Worm (Caenorhabditis elegans): Measurements from ENCODE around the gene ZC449.2.
A peak's percentile ranks its signal among the peaks of the same experiment; 100 is the strongest.

ZC449.2 gene

ce11 chrX:4982009-4982625 is 39.0 kb upstream of the ZC449.2 start (continued):
- TF ChIP-seq snpc-1.3 (tag; optimal IDR thresholded peaks at IDR 0.05; ENCODE audit: insufficient read depth) (no peak), snpc-4 (GFP tag; optimal IDR thresholded peaks at IDR 0.05) (no peak), snpc-4 (tag; optimal IDR thresholded peaks at IDR 0.05) (no peak), F49E8.2 (tag; optimal IDR thresholded peaks at IDR 0.05; ENCODE audit: insufficient read depth) (no peak), F57C9.4 (tag; optimal IDR thresholded peaks at IDR 0.05) (no peak), F57A8.1 (GFP tag; optimal IDR thresholded peaks at IDR 0.05) (no peak), ceh-40 (GFP tag; IDR thresholded peaks at IDR 0.05) (no peak)

ce11 chrX:4986354-4986753 is 34.7 kb upstream of the ZC449.2 start:
- TF ChIP-seq zfh-2 (GFP tag; conservative IDR thresholded peaks at IDR 0.05): peak; percentile 58
- no peak for TF ChIP-seq egl-18 (GFP tag; IDR thresholded peaks at IDR 0.05)

- no peak for TF ChIP-seq ceh-100 (GFP tag; IDR thresholded peaks at IDR 0.05)
- TF ChIP-seq zfh-2 (GFP tag; conservative IDR thresholded peaks at IDR 0.05): peak; percentile 59; the same call in 1 of the 2 replicates
Measured at ce11 chrX:4987617-4988016, 33.5 kb upstream of the ZC449.2 start.

ce11 chrX:4992523-4992922 is 28.6 kb upstream of the ZC449.2 start:
- no peak for TF ChIP-seq madf-3 (GFP tag; IDR thresholded peaks at IDR 0.05)
- TF ChIP-seq snpc-1.3 (tag; optimal IDR thresholded peaks at IDR 0.05; ENCODE audit: insufficient read depth): no peak
- peak; percentile 82 for TF ChIP-seq zfh-2 (GFP tag; conservative IDR thresholded peaks at IDR 0.05)
- 0 out of 2 replicates have a peak, but pooled peaks have one; percentile 4 for TF ChIP-seq bed-1 (GFP tag; IDR thresholded peaks at IDR 0.05)
- no peak for TF ChIP-seq D2030.7 (GFP tag; IDR thresholded peaks at IDR 0.05)
- TF ChIP-seq bed-2 (GFP tag; IDR thresholded peaks at IDR 0.05): no peak
- no peak for TF ChIP-seq F37B4.10 (GFP tag; IDR thresholded peaks at IDR 0.05)
- TF ChIP-seq ztf-22 (GFP tag; optimal IDR thresholded peaks at IDR 0.05): no peak
- no peak for TF ChIP-seq ztf-26 (tag; optimal IDR thresholded peaks at IDR 0.05)
- TF ChIP-seq rpc-1 (optimal IDR thresholded peaks at IDR 0.05): no peak
- no peak for TF ChIP-seq rpc-1 (tag; optimal IDR thresholded peaks at IDR 0.05)
- no peak for TF ChIP-seq madf-10 (tag; optimal IDR thresholded peaks at IDR 0.05)
- TF ChIP-seq Y67H2A.10 (GFP tag; conservative IDR thresholded peaks at IDR 0.05): no peak

ce11 chrX:4997548-4998087 is 23.5 kb upstream of the ZC449.2 start, which contains the start of gene ZC8.6:
Gene ZC8.6, minus strand, starts transcription at chrX:4997598.
- TF ChIP-seq fkh-3 (tag; optimal IDR thresholded peaks at IDR 0.05) (no peak), nhr-80 (tag; optimal IDR thresholded peaks at IDR 0.05) (peak; percentile 57), F37B4.10 (GFP tag; IDR thresholded peaks at IDR 0.05) (no peak), sptf-2 (GFP tag; optimal IDR thresholded peaks at IDR 0.05) (no peak), cebp-1 (GFP tag; IDR thresholded peaks at IDR 0.05) (no peak), cebp-1 (tag; optimal IDR thresholded peaks at IDR 0.05) (peak; percentile 31), let-607 (tag; optimal IDR thresholded peaks at IDR 0.05) (peak in 1 of 2 experiments; percentile 32), ztf-28 (GFP tag; IDR thresholded peaks at IDR 0.05) (no peak), unc-130 (GFP tag; optimal IDR thresholded peaks at IDR 0.05) (no peak), ceh-91 (GFP tag; IDR thresholded peaks at IDR 0.05) (no peak), hrde-1 (tag; optimal IDR thresholded peaks at IDR 0.05; ENCODE audit: borderline replicate concordance) (no peak), dpff-1 (tag; optimal IDR thresholded peaks at IDR 0.05) (no peak), F10E7.11 (tag; optimal IDR thresholded peaks at IDR 0.05) (no peak), rcor-1 (GFP tag; IDR thresholded peaks at IDR 0.05) (no peak), Y53F4B.3 (GFP tag; IDR thresholded peaks at IDR 0.05) (no peak), mcd-1 (GFP tag; IDR thresholded peaks at IDR 0.05) (peak; percentile 86), snpc-4 (GFP tag; optimal IDR thresholded peaks at IDR 0.05) (no peak), snpc-4 (tag; optimal IDR thresholded peaks at IDR 0.05) (no peak), ama-1 (optimal IDR thresholded peaks at IDR 0.05) (no peak), ama-1 (GFP tag; optimal IDR thresholded peaks at IDR 0.05) (no peak), hmg-1.2 (GFP tag; IDR thresholded peaks at IDR 0.05) (peak; percentile 39; the same call in 1 of the 2 replicates), C17E4.6 (GFP tag; IDR thresholded peaks at IDR 0.05) (no peak), snpc-3.4 (tag; optimal IDR thresholded peaks at IDR 0.05) (no peak), K12H6.12 (tag; optimal IDR thresholded peaks at IDR 0.05) (peak; percentile 32)
